Worm (Caenorhabditis elegans) whole organism, L3 larva: ENCODE data around the gene mans-2.
A peak's percentile ranks its signal among the peaks of the same experiment; 100 is the strongest.

ENCODE experiments used
- ama-1 ChIP-seq: fragments of 150-350 bp; optimal IDR thresholded peaks from 2 replicates; lab custom pipeline; 2018
- ceh-16 ChIP-seq: sonication (generic microtip); optimal IDR thresholded peaks from 2 replicates; lab custom pipeline; 2017; ENCODE audit warnings: missing biosample characterization, missing genetic modification characterization
- ceh-82 ChIP-seq: fragments of 150-350 bp; optimal IDR thresholded peaks from 2 replicates; lab custom pipeline; 2014; ENCODE audit warnings: missing biosample characterization, missing genetic modification characterization
- ceh-9 ChIP-seq: sonication (generic microtip); optimal IDR thresholded peaks from 2 replicates; lab custom pipeline; 2018; ENCODE audit warnings: missing biosample characterization, missing genetic modification characterization
- elt-1 ChIP-seq: fragments of 150-350 bp; optimal IDR thresholded peaks from 2 replicates; lab custom pipeline; 2014; ENCODE audit warnings: missing biosample characterization, missing genetic modification characterization
- jun-1 ChIP-seq: fragments of 150-350 bp; optimal IDR thresholded peaks from 2 replicates; lab custom pipeline; 2014; ENCODE audit warnings: missing biosample characterization, missing genetic modification reagents, missing genetic modification characterization
- lin-39 ChIP-seq: fragments of 150-350 bp; optimal IDR thresholded peaks from 2 replicates; lab custom pipeline; 2018; ENCODE audit warnings: missing biosample characterization, missing genetic modification reagents, missing genetic modification characterization
- nhr-23 ChIP-seq: fragments of 150-350 bp; optimal IDR thresholded peaks from 2 replicates; lab custom pipeline; 2014; ENCODE audit warnings: missing biosample characterization, missing genetic modification reagents, missing genetic modification characterization
- nhr-25 ChIP-seq: sonication (generic microtip); optimal IDR thresholded peaks from 2 replicates; lab custom pipeline; 2017; ENCODE audit warnings: missing biosample characterization, missing genetic modification characterization
- nhr-28 ChIP-seq: fragments of 150-350 bp; optimal IDR thresholded peaks from 2 replicates; lab custom pipeline; 2014; ENCODE audit warnings: missing biosample characterization, missing genetic modification characterization
- pha-4 ChIP-seq: fragments of 150-350 bp; optimal IDR thresholded peaks from 2 replicates; lab custom pipeline; 2014; ENCODE audit warnings: missing biosample characterization, missing genetic modification reagents, missing genetic modification characterization
- unc-62 ChIP-seq: fragments of 150-350 bp; sonication (generic microtip); optimal IDR thresholded peaks from 4 replicates; lab custom pipeline; 2014; ENCODE audit warnings: missing biosample characterization, missing genetic modification reagents, missing genetic modification characterization
- ztf-11 ChIP-seq: fragments of 150-350 bp; optimal IDR thresholded peaks from 2 replicates; lab custom pipeline; 2014; ENCODE audit warnings: missing biosample characterization, missing genetic modification characterization

DNA sequence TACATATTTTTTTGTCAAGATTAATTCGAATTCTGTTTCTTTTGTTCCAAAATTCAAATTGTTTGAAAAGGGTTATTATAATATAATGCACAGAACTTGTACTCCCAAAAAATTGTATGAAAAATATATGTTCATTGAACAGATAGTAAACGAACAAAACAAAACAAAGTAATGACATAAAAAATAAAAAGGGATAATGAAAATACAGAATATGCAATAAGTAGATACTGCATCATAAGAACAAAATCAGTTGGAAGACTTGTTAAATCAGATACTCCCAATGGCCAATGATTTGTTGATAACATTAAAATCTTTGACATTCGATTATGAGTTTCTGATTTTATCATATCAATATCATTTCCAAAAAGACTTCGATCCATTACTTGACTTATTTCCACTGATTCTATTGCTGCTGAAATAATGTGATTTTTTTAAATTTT lies 19.2 kb upstream of the mans-2 start:
- TF ChIP-seq lin-39 (no peak), ama-1 (lab: Kevin White, UChicago) (no peak), jun-1 (tag; lab: Kevin White, UChicago) (peak; percentile 4), ceh-82 (tag; lab: Kevin White, UChicago) (no peak), unc-62 (GFP tag; lab: Kevin White, UChicago) (no peak), nhr-28 (no peak), pha-4 (tag; lab: Kevin White, UChicago) (no peak), elt-1 (tag; lab: Kevin White, UChicago) (no peak), ceh-16 (no peak), nhr-23 (tag; lab: Kevin White, UChicago) (no peak), ztf-11 (no peak), nhr-25 (tag; lab: Kevin White, UChicago) (no peak), ceh-9 (tag; lab: Kevin White, UChicago) (no peak)
